Worm (Caenorhabditis elegans) whole organism, L4 larva: ENCODE results near the gene T01H3.3.

Source experiments
- F37D6.2 ChIP-seq: sonication (generic microtip); optimal IDR thresholded peaks from 2 replicates; lab custom pipeline; 2016; ENCODE audit warnings: mild to moderate bottlenecking, missing genetic modification characterization, missing compliant biosample characterization
- aha-1 ChIP-seq: fragments of 150-350 bp; peaks from one replicate; lab custom pipeline; 2014; ENCODE audit warnings: missing biosample characterization, missing genetic modification characterization
- aly-2 ChIP-seq: sonication (generic microtip); optimal IDR thresholded peaks from 2 replicates; lab custom pipeline; 2018; ENCODE audit warnings: missing biosample characterization, missing genetic modification characterization
- arid-1 ChIP-seq: fragments of 200-800 bp; sonication (Bioruptor generic); conservative IDR thresholded peaks from 2 replicates; pipeline ENCODE4 v1.3.6; 2022; ENCODE audit warnings: missing genetic modification reagents, missing genetic modification characterization, missing compliant biosample characterization
- ceh-28 ChIP-seq: fragments of 150-350 bp; optimal IDR thresholded peaks from 2 replicates; lab custom pipeline; 2014; ENCODE audit warnings: missing biosample characterization, missing genetic modification reagents, missing genetic modification characterization
- ceh-32 ChIP-seq: sonication (generic microtip); optimal IDR thresholded peaks from 2 replicates; lab custom pipeline; 2016; ENCODE audit warnings: mild to moderate bottlenecking, missing genetic modification characterization, missing compliant biosample characterization; ENCODE audit not compliant: poor library complexity
- ctbp-1 ChIP-seq: fragments of 200-800 bp; sonication (Bioruptor generic); IDR thresholded peaks from 2 replicates; pipeline ENCODE4 v1.3.6; 2022; ENCODE audit warnings: missing genetic modification reagents, missing genetic modification characterization, missing compliant biosample characterization
- daf-16 ChIP-seq, 3 experiments: sonication (generic microtip); optimal IDR thresholded peaks; 2 replicates each; lab custom pipeline; 2016 to 2017; ENCODE audit warnings: missing genetic modification characterization in 3 of 3, missing genetic modification reagents in 3 of 3, mild to moderate bottlenecking in 2 of 3, missing compliant biosample characterization in 2 of 3, missing biosample characterization in 1 of 3, moderate library complexity in 1 of 3
- daf-19 ChIP-seq: fragments of 200-800 bp; sonication (Bioruptor generic); conservative IDR thresholded peaks from 2 replicates; pipeline ENCODE4 v1.3.6; 2022; ENCODE audit warnings: missing genetic modification characterization, missing compliant biosample characterization
- dpl-1 ChIP-seq: fragments of 150-350 bp; optimal IDR thresholded peaks from 2 replicates; lab custom pipeline; 2014; ENCODE audit warnings: missing biosample characterization, missing genetic modification reagents, missing genetic modification characterization
- dve-1 ChIP-seq: sonication (generic microtip); optimal IDR thresholded peaks from 2 replicates; lab custom pipeline; 2017; ENCODE audit warnings: antibody characterized with exemption, mild to moderate bottlenecking, missing genetic modification characterization, missing compliant biosample characterization; ENCODE audit not compliant: insufficient read depth
- egl-27 ChIP-seq: sonication (generic microtip); optimal IDR thresholded peaks from 3 replicates; lab custom pipeline; 2017; ENCODE audit warnings: missing biosample characterization, missing genetic modification reagents, missing genetic modification characterization
- fos-1 ChIP-seq: fragments of 150-350 bp; optimal IDR thresholded peaks from 2 replicates; lab custom pipeline; 2014; ENCODE audit warnings: missing biosample characterization, missing genetic modification characterization
- gei-8 ChIP-seq: fragments of 200-800 bp; sonication (Bioruptor generic); optimal IDR thresholded peaks from 2 replicates; lab custom pipeline; 2018; ENCODE audit warnings: mild to moderate bottlenecking, missing genetic modification characterization, missing compliant biosample characterization
- hif-1 ChIP-seq, 2 experiments: sonication (generic microtip); optimal IDR thresholded peaks; 2 replicates each; lab custom pipeline; 2016 to 2017; ENCODE audit warnings: missing compliant biosample characterization in 2 of 2, missing genetic modification characterization in 2 of 2, missing genetic modification reagents in 2 of 2, missing genotype in 2 of 2, mild to moderate bottlenecking in 1 of 2
- hlh-11 ChIP-seq: fragments of 200-800 bp; sonication (Bioruptor generic); optimal IDR thresholded peaks from 2 replicates; lab custom pipeline; 2018; ENCODE audit warnings: mild to moderate bottlenecking, missing genetic modification characterization, missing compliant biosample characterization
- hmg-1.1 ChIP-seq: fragments of 200-800 bp; sonication (Bioruptor generic); IDR thresholded peaks from 2 replicates; pipeline ENCODE4 v1.3.6; 2022; ENCODE audit warnings: missing genetic modification reagents, missing genetic modification characterization, missing compliant biosample characterization
- lim-7 ChIP-seq: fragments of 200-800 bp; sonication (Bioruptor generic); IDR thresholded peaks from 2 replicates; pipeline ENCODE4 v1.3.6; 2022; ENCODE audit warnings: missing genetic modification characterization, missing compliant biosample characterization
- lin-29 ChIP-seq: fragments of 200-800 bp; sonication (Bioruptor generic); IDR thresholded peaks from 2 replicates; pipeline ENCODE4 v1.3.6; 2022; ENCODE audit warnings: missing genetic modification reagents, missing genetic modification characterization, missing compliant biosample characterization
- lin-38 ChIP-seq: fragments of 200-800 bp; sonication (Bioruptor generic); IDR thresholded peaks from 2 replicates; pipeline ENCODE4 v1.3.6; 2022; ENCODE audit warnings: missing genetic modification reagents, missing genetic modification characterization, missing compliant biosample characterization
- mep-1 ChIP-seq: fragments of 150-350 bp; sonication (generic microtip); optimal IDR thresholded peaks from 3 replicates; lab custom pipeline; 2014; ENCODE audit warnings: missing biosample characterization, missing genetic modification characterization
- nhr-10 ChIP-seq: fragments of 150-350 bp; optimal IDR thresholded peaks from 2 replicates; lab custom pipeline; 2014; ENCODE audit warnings: missing biosample characterization, missing genetic modification characterization
- nhr-11 ChIP-seq: fragments of 150-350 bp; optimal IDR thresholded peaks from 2 replicates; lab custom pipeline; 2014; ENCODE audit warnings: missing biosample characterization, missing genetic modification characterization
- nhr-111 ChIP-seq: fragments of 200-800 bp; sonication (Bioruptor generic); optimal IDR thresholded peaks from 2 replicates; lab custom pipeline; 2018; ENCODE audit warnings: mild to moderate bottlenecking, missing genetic modification characterization, missing compliant biosample characterization
- nhr-237 ChIP-seq: sonication (generic microtip); optimal IDR thresholded peaks from 2 replicates; lab custom pipeline; 2017; ENCODE audit warnings: missing biosample characterization, missing genetic modification characterization
- nhr-25 ChIP-seq: sonication (generic microtip); optimal IDR thresholded peaks from 2 replicates; lab custom pipeline; 2017; ENCODE audit warnings: missing genetic modification characterization, mild to moderate bottlenecking, missing compliant biosample characterization, antibody characterized with exemption, moderate library complexity, borderline replicate concordance; ENCODE audit not compliant: insufficient read depth
- nhr-28 ChIP-seq: fragments of 150-350 bp; optimal IDR thresholded peaks from 2 replicates; lab custom pipeline; 2014; ENCODE audit warnings: missing biosample characterization, missing genetic modification characterization
- nhr-42 ChIP-seq: fragments of 200-800 bp; sonication (Bioruptor generic); IDR thresholded peaks from 2 replicates; pipeline ENCODE4 v1.3.6; 2022; ENCODE audit warnings: missing genetic modification characterization, missing compliant biosample characterization
- nhr-48 ChIP-seq: sonication (generic microtip); optimal IDR thresholded peaks from 2 replicates; lab custom pipeline; 2016; ENCODE audit warnings: mild to moderate bottlenecking, missing genetic modification characterization, missing compliant biosample characterization
- nhr-76 ChIP-seq: fragments of 150-350 bp; optimal IDR thresholded peaks from 2 replicates; lab custom pipeline; 2014; ENCODE audit warnings: missing biosample characterization, missing genetic modification characterization
- nhr-77 ChIP-seq: fragments of 150-350 bp; optimal IDR thresholded peaks from 2 replicates; lab custom pipeline; 2014; ENCODE audit warnings: missing biosample characterization, missing genetic modification characterization
- pha-4 ChIP-seq, 2 experiments: fragments of 150-350 bp in 1 of 2; fragments of 200-800 bp in 1 of 2; sonication (Bioruptor generic) in 1 of 2; IDR thresholded peaks in 1 of 2; optimal IDR thresholded peaks in 1 of 2; 2 replicates each; pipeline versions ENCODE4 v1.3.6 to Lab custom; 2014 to 2022; ENCODE audit warnings: missing genetic modification characterization in 2 of 2, missing genetic modification reagents in 2 of 2, missing biosample characterization in 1 of 2, missing compliant biosample characterization in 1 of 2
- php-3 ChIP-seq: fragments of 200-800 bp; sonication (Bioruptor generic); IDR thresholded peaks from 2 replicates; pipeline ENCODE4 v1.3.6; 2022; ENCODE audit warnings: missing genetic modification reagents, missing genetic modification characterization, missing compliant biosample characterization
- pqm-1 ChIP-seq: sonication (generic microtip); optimal IDR thresholded peaks from 2 replicates; lab custom pipeline; 2017; ENCODE audit warnings: missing biosample characterization, missing genetic modification characterization
- rbr-2 ChIP-seq: sonication (generic microtip); optimal IDR thresholded peaks from 2 replicates; lab custom pipeline; 2016; ENCODE audit warnings: missing genotype, missing genetic modification characterization, missing compliant biosample characterization
- set-16 ChIP-seq: fragments of 200-800 bp; sonication (Bioruptor generic); IDR thresholded peaks from 2 replicates; pipeline ENCODE4 v1.3.6; 2022; ENCODE audit warnings: missing genetic modification reagents, missing genetic modification characterization, missing compliant biosample characterization
- snpc-1.2 ChIP-seq: fragments of 200-800 bp; sonication (Bioruptor generic); IDR thresholded peaks from 2 replicates; pipeline ENCODE4 v1.3.6; 2022; ENCODE audit warnings: missing genetic modification reagents, missing genetic modification characterization, missing compliant biosample characterization
- snpc-4 ChIP-seq: fragments of 150-350 bp; optimal IDR thresholded peaks from 2 replicates; lab custom pipeline; 2014; ENCODE audit warnings: missing biosample characterization, missing genetic modification characterization
- spr-3 ChIP-seq: fragments of 200-800 bp; sonication (Bioruptor generic); optimal IDR thresholded peaks from 2 replicates; lab custom pipeline; 2018; ENCODE audit warnings: mild to moderate bottlenecking, missing genetic modification characterization, missing compliant biosample characterization
- unc-130 ChIP-seq: sonication (generic microtip); optimal IDR thresholded peaks from 2 replicates; lab custom pipeline; 2016; ENCODE audit warnings: missing genetic modification reagents, missing genetic modification characterization, missing compliant biosample characterization
- vab-7 ChIP-seq: fragments of 200-800 bp; sonication (Bioruptor generic); IDR thresholded peaks from 2 replicates; pipeline ENCODE4 v1.3.6; 2022; ENCODE audit warnings: missing genetic modification reagents, missing genetic modification characterization, missing compliant biosample characterization
- zfp-2 ChIP-seq: sonication (generic microtip); optimal IDR thresholded peaks from 2 replicates; lab custom pipeline; 2016; ENCODE audit warnings: mild to moderate bottlenecking, missing genetic modification characterization, missing compliant biosample characterization
- zip-11 ChIP-seq: fragments of 200-800 bp; sonication (Bioruptor generic); IDR thresholded peaks from 2 replicates; pipeline ENCODE4 v1.3.6; 2022; ENCODE audit warnings: missing genetic modification characterization, missing compliant biosample characterization
- zip-2 ChIP-seq: fragments of 150-350 bp; optimal IDR thresholded peaks from 2 replicates; lab custom pipeline; 2014; ENCODE audit warnings: missing biosample characterization, missing genetic modification characterization
- ztf-11 ChIP-seq: fragments of 150-350 bp; optimal IDR thresholded peaks from 2 replicates; lab custom pipeline; 2014; ENCODE audit warnings: missing biosample characterization, missing genetic modification characterization
- ztf-7 ChIP-seq: fragments of 150-350 bp; optimal IDR thresholded peaks from 2 replicates; lab custom pipeline; 2014; ENCODE audit warnings: missing biosample characterization, missing genetic modification characterization

The T01H3.3 gene

DNA sequence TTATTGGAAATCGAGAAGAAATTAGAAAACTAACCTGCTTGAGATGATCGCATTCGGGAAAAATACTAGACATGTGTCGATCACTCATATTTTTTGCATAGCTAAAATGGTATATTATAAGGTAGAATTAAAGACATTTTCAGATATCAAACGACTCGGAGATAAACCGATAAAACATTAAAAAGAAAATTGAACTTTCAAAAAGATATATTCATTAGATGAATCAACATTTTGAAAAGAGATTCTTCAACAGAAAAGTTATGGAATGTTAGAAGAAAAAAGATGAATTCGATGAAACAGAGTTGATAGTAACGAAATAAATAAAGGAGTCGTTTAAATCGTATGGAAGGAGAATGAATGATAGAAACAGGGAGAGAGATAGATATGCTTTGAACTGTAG is 18.1 kb downstream of the T01H3.3 start, which contains the start of gene mdmh-35:
Gene mdmh-35, minus strand, starts transcription at position 101 of the 400 bp plus-strand sequence.
- TF ChIP-seq daf-19 (GFP tag; lab: Robert Waterston, UW) = no peak
- no peak for TF ChIP-seq ceh-28 (tag; lab: Kevin White, UChicago)
- TF ChIP-seq nhr-48 (tag; lab: Kevin White, UChicago) = no peak
- TF ChIP-seq aha-1 (tag; lab: Kevin White, UChicago) = peak; percentile 26
- TF ChIP-seq gei-8 (GFP tag; lab: Kevin White, UChicago) = no peak
- TF ChIP-seq lim-7 = no peak
- TF ChIP-seq nhr-10 (tag; lab: Kevin White, UChicago) = no peak

- TF ChIP-seq spr-3 (GFP tag; lab: Kevin White, UChicago) (no peak), nhr-76 (tag; lab: Kevin White, UChicago) (no peak), aha-1 (tag; lab: Kevin White, UChicago) (no peak), snpc-1.2 (GFP tag; lab: Robert Waterston, UW) (no peak), nhr-28 (no peak), nhr-25 (no peak), hif-1 (tag; optimal IDR thresholded peaks at IDR 0.05; lab: Kevin White, UChicago) (no peak), zfp-2 (tag; lab: Kevin White, UChicago) (no peak)
Observed at ce11 chrII:7854942-7855341, 18.8 kb downstream of the T01H3.3 start, which contains the start of gene mdt-10. TSS of gene mdt-10 (minus strand) at chrII:7855042.

DNA sequence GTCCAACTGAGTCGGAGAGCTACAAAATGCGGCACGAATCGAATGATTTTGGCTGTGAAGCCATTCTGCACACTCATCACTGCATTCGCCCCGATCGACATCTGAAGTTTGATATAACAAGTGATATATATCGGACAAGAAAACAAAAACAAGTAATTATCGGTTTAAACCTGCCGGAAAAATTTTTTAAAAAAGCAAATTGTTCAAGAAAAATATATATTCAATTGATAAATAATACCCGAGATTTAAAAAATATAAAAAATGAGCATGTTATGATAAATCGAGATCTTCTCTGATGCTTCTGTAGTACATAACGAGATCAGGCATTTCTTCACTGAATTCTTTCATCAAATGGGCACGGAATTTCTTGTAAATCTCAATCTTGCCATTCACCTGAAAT is 20.0 kb downstream of the T01H3.3 start, which contains the start of gene T09A5.5:
Gene T09A5.5, minus strand, starts transcription at position 101 of the 400 bp plus-strand sequence.
- TF ChIP-seq spr-3 (GFP tag; lab: Kevin White, UChicago) (no peak), rbr-2 (no peak), nhr-11 (tag; lab: Kevin White, UChicago) (no peak), nhr-28 (no peak), nhr-42 (GFP tag; lab: Robert Waterston, UW) (no peak), vab-7 (GFP tag; lab: Robert Waterston, UW) (no peak), ctbp-1 (GFP tag; lab: Robert Waterston, UW) (no peak), zip-11 (GFP tag; lab: Robert Waterston, UW) (no peak), set-16 (no peak), egl-27 (tag; lab: Kevin White, UChicago) (no peak), nhr-237 (no peak), snpc-4 (tag; lab: Kevin White, UChicago) (no peak)

- TF ChIP-seq unc-130 (GFP tag; lab: Kevin White, UChicago) (no peak), nhr-111 (GFP tag; lab: Kevin White, UChicago) (no peak), mep-1 (peak; percentile 6), dpl-1 (GFP tag; lab: Kevin White, UChicago) (no peak), hlh-11 (tag; lab: Kevin White, UChicago) (no peak), lin-29 (GFP tag; lab: Robert Waterston, UW) (no peak), php-3 (GFP tag; lab: Robert Waterston, UW) (peak; percentile 44; the same call in 1 of the 2 replicates), zip-2 (tag; lab: Kevin White, UChicago) (no peak), nhr-77 (tag; lab: Kevin White, UChicago) (no peak), nhr-42 (GFP tag; lab: Robert Waterston, UW) (no peak), hmg-1.1 (0 out of 2 replicates have a peak, but pooled peaks have one; percentile 37), aha-1 (tag; lab: Kevin White, UChicago) (no peak), ceh-32 (tag; lab: Kevin White, UChicago) (no peak), ztf-7 (tag; lab: Kevin White, UChicago) (no peak), arid-1 (GFP tag; lab: Robert Waterston, UW) (no peak), pqm-1 (tag; lab: Kevin White, UChicago) (peak; percentile 73), lin-38 (GFP tag; lab: Robert Waterston, UW) (no peak), pha-4 (GFP tag; IDR thresholded peaks at IDR 0.05; lab: Robert Waterston, UW) (no peak), pha-4 (tag; optimal IDR thresholded peaks at IDR 0.05; lab: Kevin White, UChicago) (no peak), nhr-28 (peak; percentile 58), aly-2 (tag; lab: Kevin White, UChicago) (no peak), spr-3 (GFP tag; lab: Kevin White, UChicago) (no peak), dve-1 (tag; lab: Kevin White, UChicago) (peak; percentile 60), daf-16 (GFP tag; optimal IDR thresholded peaks at IDR 0.05; lab: Kevin White, UChicago) (no peak), daf-16 (tag; optimal IDR thresholded peaks at IDR 0.05; lab: Kevin White, UChicago) (peak; percentile 51), F37D6.2 (tag; lab: Kevin White, UChicago) (no peak), ztf-11 (tag; lab: Kevin White, UChicago) (no peak), fos-1 (no peak)
Observed at ce11 chrII:7851480-7851879, 22.2 kb downstream of the T01H3.3 start.
